Fruit fly (Drosophila melanogaster): ENCODE data around the gene CG3982.

Gene CG3982

DNA sequence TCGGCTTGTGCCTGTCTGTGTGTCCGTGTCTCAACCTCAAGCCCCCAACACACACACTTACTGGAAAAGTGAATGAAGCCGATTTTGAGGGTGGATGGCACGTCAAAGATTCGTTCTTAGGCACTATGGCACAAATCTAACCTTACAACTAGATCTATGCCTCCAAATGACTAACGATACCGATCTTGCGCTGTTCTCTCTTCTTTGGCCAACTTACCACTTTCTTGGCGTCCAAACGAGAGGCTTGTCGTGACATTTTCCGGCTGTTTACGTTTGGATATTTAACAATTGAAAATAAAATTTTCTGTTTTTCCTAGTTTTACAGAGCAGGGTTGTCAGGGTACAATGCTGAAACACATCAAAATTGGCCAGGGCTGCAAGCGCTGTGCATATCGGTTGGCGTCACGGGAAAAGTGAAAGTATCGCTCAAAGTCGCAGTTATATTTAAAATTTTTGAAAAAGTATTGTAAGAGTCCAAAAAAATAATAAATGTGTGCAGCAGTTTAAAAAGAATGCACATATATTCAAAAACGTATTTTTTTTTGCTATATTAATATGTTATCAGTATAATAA lies 24.8 kb upstream of the CG3982 start, which contains the start of the genes Bet3 and Nf-YA (continued):
- TF ChIP-seq en (GFP tag; optimal IDR thresholded peaks at IDR 0.05) (no peak), ems (GFP tag; optimal IDR thresholded peaks at IDR 0.05) (peak; percentile 29), Blimp-1 (GFP tag; optimal IDR thresholded peaks at IDR 0.05) (peak; percentile 99), CG1603 (tag; optimal IDR thresholded peaks at IDR 0.05) (peak; percentile 79), trh (GFP tag; optimal IDR thresholded peaks at IDR 0.05) (no peak), bsh (GFP tag; optimal IDR thresholded peaks at IDR 0.05) (peak in 1 of 2 experiments; percentile 28), fd64A (GFP tag; optimal IDR thresholded peaks at IDR 0.05) (no peak), hbn (GFP tag; IDR thresholded peaks at IDR 0.05; ENCODE audit: partially characterized antibody) (peak; percentile 87), peb (GFP tag; IDR thresholded peaks at IDR 0.05) (no peak), CG12659 (GFP tag; optimal IDR thresholded peaks at IDR 0.05) (peak; percentile 65), gro (GFP tag; optimal IDR thresholded peaks at IDR 0.05) (no peak), cg (GFP tag; optimal IDR thresholded peaks at IDR 0.05) (peak; percentile 6), Sry-δ (GFP tag; optimal IDR thresholded peaks at IDR 0.05) (peak; percentile 75), pnt (GFP tag; optimal IDR thresholded peaks at IDR 0.05) (peak; percentile 49), Sin3A (optimal IDR thresholded peaks at IDR 0.05) (peak; percentile 38), CG17612 (GFP tag; IDR thresholded peaks at IDR 0.05) (peak; percentile 43), crp (GFP tag; optimal IDR thresholded peaks at IDR 0.05) (peak in 1 of 2 experiments; percentile 7), slp2 (GFP tag; optimal IDR thresholded peaks at IDR 0.05) (peak; percentile 27), org-1 (GFP tag; optimal IDR thresholded peaks at IDR 0.05) (no peak), CG17361 (GFP tag; IDR thresholded peaks at IDR 0.05) (peak; percentile 48), CG8290 (GFP tag; optimal IDR thresholded peaks at IDR 0.05) (peak; percentile 80), CG8290 (tag; optimal IDR thresholded peaks at IDR 0.05) (peak in 1 of 2 experiments; percentile 73), Hr51 (GFP tag; optimal IDR thresholded peaks at IDR 0.05) (peak; percentile 16 to 57), nau (GFP tag; optimal IDR thresholded peaks at IDR 0.05) (no peak), Fer3 (tag; optimal IDR thresholded peaks at IDR 0.05) (peak; percentile 16), bbx (GFP tag; IDR thresholded peaks at IDR 0.05; ENCODE audit: partially characterized antibody) (peak; percentile 85), CG11398 (GFP tag; optimal IDR thresholded peaks at IDR 0.05) (no peak), CG10431 (GFP tag; optimal IDR thresholded peaks at IDR 0.05) (peak; percentile 8), ara (GFP tag; IDR thresholded peaks at IDR 0.05) (peak; percentile 55; the same call in 1 of the 2 replicates), aop (GFP tag; IDR thresholded peaks at IDR 0.05) (no peak), trem (tag; optimal IDR thresholded peaks at IDR 0.05) (peak; percentile 62), tll (GFP tag; optimal IDR thresholded peaks at IDR 0.05) (no peak), jigr1 (GFP tag; IDR thresholded peaks at IDR 0.05) (peak; percentile 20; the same call in 1 of the 3 replicates), Myb (GFP tag; optimal IDR thresholded peaks at IDR 0.05) (peak; percentile 98), CG3407 (GFP tag; optimal IDR thresholded peaks at IDR 0.05) (no peak), CG18011 (GFP tag; optimal IDR thresholded peaks at IDR 0.05) (no peak), GATAe (GFP tag; conservative IDR thresholded peaks at IDR 0.05) (no peak), HHEX (GFP tag; optimal IDR thresholded peaks at IDR 0.05) (peak; percentile 12), ken (GFP tag; IDR thresholded peaks at IDR 0.05) (peak; percentile 70), CG11695 (GFP tag; IDR thresholded peaks at IDR 0.05) (no peak), CG4820 (GFP tag; optimal IDR thresholded peaks at IDR 0.05) (peak; percentile 14), CG3995 (GFP tag; optimal IDR thresholded peaks at IDR 0.05) (peak; percentile 96), chif (GFP tag; optimal IDR thresholded peaks at IDR 0.05) (peak; percentile 10 to 57), CG30431 (GFP tag; optimal IDR thresholded peaks at IDR 0.05) (peak; percentile 3), sens (GFP tag) (peak; percentile 92), ato (GFP tag; IDR thresholded peaks at IDR 0.05; ENCODE audit: partially characterized antibody) (peak; percentile 20; the same call in 1 of the 2 replicates), Ets65A (GFP tag) (peak; percentile 97), Mrtf (GFP tag; IDR thresholded peaks at IDR 0.05) (peak; percentile 8; the same call in 2 of the 3 replicates), zen (tag; optimal IDR thresholded peaks at IDR 0.05) (peak; percentile 31), Ravus (GFP tag; IDR thresholded peaks at IDR 0.05) (no peak)

Measured in whole organism, embryonic.